Fruit fly (Drosophila melanogaster) whole organism, embryonic: ENCODE measurements around the gene CG13930.

ENCODE experiments used
- CG12659 ChIP-seq: fragments of 200-800 bp; sonication (Bioruptor generic); optimal IDR thresholded peaks from 3 replicates; lab custom pipeline; 2017; ENCODE audit warnings: mild to moderate bottlenecking, missing biosample characterization, missing genetic modification reagents, missing genetic modification characterization
- CG13624 ChIP-seq: fragments of 200-800 bp; sonication (Bioruptor generic); optimal IDR thresholded peaks from 2 replicates; lab custom pipeline; 2016; ENCODE audit warnings: missing biosample characterization, missing genetic modification characterization
- CG13894 ChIP-seq: fragments of 200-800 bp; sonication (Bioruptor generic); optimal IDR thresholded peaks from 3 replicates; lab custom pipeline; 2018; ENCODE audit warnings: missing biosample characterization, mild to moderate bottlenecking, missing genetic modification characterization, moderate library complexity
- CG18262 ChIP-seq: fragments of 200-800 bp; optimal IDR thresholded peaks from 3 replicates; lab custom pipeline; 2019; ENCODE audit warnings: missing biosample characterization, mild to moderate bottlenecking, missing genetic modification characterization, moderate library complexity
- CG33213 ChIP-seq: fragments of 200-800 bp; sonication (Bioruptor generic); optimal IDR thresholded peaks from 3 replicates; lab custom pipeline; 2016; ENCODE audit warnings: missing biosample characterization, missing genetic modification characterization
- CG3995 ChIP-seq: fragments of 200-800 bp; sonication (Bioruptor generic); optimal IDR thresholded peaks from 3 replicates; lab custom pipeline; 2016; ENCODE audit warnings: missing biosample characterization, missing genetic modification characterization
- CG6254 ChIP-seq: fragments of 200-800 bp; sonication (Bioruptor generic); optimal IDR thresholded peaks from 3 replicates; lab custom pipeline; 2017; ENCODE audit warnings: mild to moderate bottlenecking, missing biosample characterization, missing genetic modification reagents, missing genetic modification characterization
- CG7357 ChIP-seq: fragments of 200-800 bp; sonication (Bioruptor generic); IDR thresholded peaks from 3 replicates; pipeline ENCODE4 v1.3.6; 2022; ENCODE audit warnings: missing biosample characterization, missing genetic modification characterization
- CG7745 ChIP-seq: fragments of 200-800 bp; sonication (Bioruptor generic); optimal IDR thresholded peaks from 2 replicates; lab custom pipeline; 2018; ENCODE audit warnings: missing biosample characterization, mild to moderate bottlenecking, missing genetic modification characterization, moderate library complexity
- CG8089 ChIP-seq: fragments of 200-800 bp; sonication (Bioruptor generic); optimal IDR thresholded peaks from 3 replicates; lab custom pipeline; 2016; ENCODE audit warnings: missing biosample characterization, missing genetic modification characterization
- CG8281 ChIP-seq: fragments of 200-800 bp; sonication (Bioruptor generic); optimal IDR thresholded peaks from 2 replicates; lab custom pipeline; 2018; ENCODE audit warnings: missing biosample characterization, mild to moderate bottlenecking, missing genetic modification characterization, moderate library complexity
- CG9797 ChIP-seq: fragments of 200-800 bp; sonication (Bioruptor generic); optimal IDR thresholded peaks from 3 replicates; lab custom pipeline; 2018; ENCODE audit warnings: missing biosample characterization, mild to moderate bottlenecking, missing genetic modification characterization
- CG9932 ChIP-seq: fragments of 200-800 bp; sonication (Bioruptor generic); IDR thresholded peaks from 2 replicates; pipeline ENCODE4 v1.3.6; 2022; ENCODE audit warnings: missing biosample characterization, missing genetic modification characterization
- D ChIP-seq, 2 experiments: fragments of 200-800 bp in 1 of 2; fragments of >200 bp in 1 of 2; sonication (Bioruptor generic) in 1 of 2; optimal IDR thresholded peaks; 2 replicates in 1 of 2; 3 replicates in 1 of 2; lab custom pipeline; 2017; ENCODE audit warnings: mild to moderate bottlenecking in 1 of 2, missing biosample characterization in 1 of 2, missing genetic modification characterization in 1 of 2, missing genetic modification reagents in 1 of 2
- Dek ChIP-seq: fragments of 200-800 bp; sonication (Bioruptor generic); optimal IDR thresholded peaks from 3 replicates; lab custom pipeline; 2019; ENCODE audit warnings: missing biosample characterization, mild to moderate bottlenecking, missing genetic modification characterization, moderate library complexity
- Dfd ChIP-seq, 2 experiments: fragments of >200 bp; optimal IDR thresholded peaks; 2 replicates each; lab custom pipeline; 2017; ENCODE audit warnings: missing biosample characterization in 2 of 2, missing genetic modification characterization in 2 of 2
- Fer2 ChIP-seq: fragments of 200-800 bp; sonication (Bioruptor generic); optimal IDR thresholded peaks from 2 replicates; lab custom pipeline; 2018; ENCODE audit warnings: missing biosample characterization, mild to moderate bottlenecking, missing genetic modification characterization, moderate library complexity
- Gug ChIP-seq: fragments of 200-800 bp; sonication (Bioruptor generic); IDR thresholded peaks from 4 replicates; pipeline ENCODE4 v1.3.6; 2022; ENCODE audit warnings: missing biosample characterization, missing genetic modification characterization
- Hmr ChIP-seq: fragments of 200-800 bp; sonication (Bioruptor generic); optimal IDR thresholded peaks from 3 replicates; lab custom pipeline; 2017; ENCODE audit warnings: mild to moderate bottlenecking, missing biosample characterization, missing genetic modification reagents, missing genetic modification characterization
- Hsf ChIP-seq: fragments of 200-800 bp; sonication (Bioruptor generic); optimal IDR thresholded peaks from 3 replicates; lab custom pipeline; 2016; ENCODE audit warnings: missing biosample characterization, missing genetic modification characterization
- Myb ChIP-seq: fragments of 200-800 bp; sonication (Bioruptor generic); optimal IDR thresholded peaks from 2 replicates; lab custom pipeline; 2016; ENCODE audit warnings: missing biosample characterization, missing genetic modification characterization
- NFAT ChIP-seq: fragments of 200-800 bp; sonication (Bioruptor generic); IDR thresholded peaks from 2 replicates; pipeline ENCODE4 v1.3.6; 2022; ENCODE audit warnings: missing biosample characterization, missing genetic modification characterization
- Nf-YC ChIP-seq: fragments of 200-800 bp; optimal IDR thresholded peaks from 3 replicates; lab custom pipeline; 2019; ENCODE audit warnings: missing biosample characterization, mild to moderate bottlenecking, missing genetic modification characterization, moderate library complexity
- Oaz ChIP-seq: fragments of 200-800 bp; sonication (Bioruptor generic); IDR thresholded peaks from 2 replicates; pipeline ENCODE4 v1.3.6; 2022; ENCODE audit warnings: missing biosample characterization, missing genetic modification characterization
- Six4 ChIP-seq: fragments of 200-800 bp; sonication (Bioruptor generic); optimal IDR thresholded peaks from 2 replicates; lab custom pipeline; 2016; ENCODE audit warnings: missing biosample characterization, missing genetic modification characterization
- TFAM ChIP-seq: fragments of 200-800 bp; sonication (Bioruptor generic); optimal IDR thresholded peaks from 2 replicates; lab custom pipeline; 2017; ENCODE audit warnings: missing biosample characterization, missing genetic modification characterization, inconsistent platforms
- Trl ChIP-seq, 3 experiments: fragments of >200 bp in 2 of 3; fragments of 200-800 bp in 1 of 3; sonication (Bioruptor generic) in 1 of 3; optimal IDR thresholded peaks; 2 replicates in 1 of 3; 3 replicates in 2 of 3; lab custom pipeline; 2016 to 2017; ENCODE audit warnings: missing biosample characterization in 1 of 3, missing genetic modification characterization in 1 of 3
- YL-1 ChIP-seq: fragments of 200-800 bp; sonication (Bioruptor generic); optimal IDR thresholded peaks from 3 replicates; lab custom pipeline; 2017; ENCODE audit warnings: missing biosample characterization, mild to moderate bottlenecking, missing genetic modification characterization
- amos ChIP-seq: fragments of 200-800 bp; sonication (Bioruptor generic); IDR thresholded peaks from 2 replicates; pipeline ENCODE4 v1.3.6; 2022; ENCODE audit warnings: missing biosample characterization, missing genetic modification characterization; ENCODE audit not compliant: partially characterized antibody
- bsh ChIP-seq, 2 experiments: fragments of 200-800 bp; sonication (Bioruptor generic); optimal IDR thresholded peaks; 2 replicates each; lab custom pipeline; 2017 to 2018; ENCODE audit warnings: mild to moderate bottlenecking in 2 of 2, missing biosample characterization in 2 of 2, missing genetic modification characterization in 2 of 2, moderate library complexity in 1 of 2
- dmrt11E ChIP-seq: fragments of 200-800 bp; sonication (Bioruptor generic); optimal IDR thresholded peaks from 3 replicates; lab custom pipeline; 2018; ENCODE audit warnings: missing biosample characterization, mild to moderate bottlenecking, missing genetic modification characterization, moderate library complexity
- ftz-f1 ChIP-seq: fragments of 200-800 bp; sonication (Bioruptor generic); optimal IDR thresholded peaks from 2 replicates; lab custom pipeline; 2016; ENCODE audit warnings: missing biosample characterization, missing genetic modification characterization
- hb ChIP-seq: fragments of 200-800 bp; sonication (Bioruptor generic); IDR thresholded peaks from 3 replicates; pipeline ENCODE4 v1.3.6; 2022; ENCODE audit warnings: missing biosample characterization, missing genetic modification characterization; ENCODE audit not compliant: partially characterized antibody
- hkb ChIP-seq, 2 experiments: fragments of 200-800 bp in 1 of 2; fragments of >200 bp in 1 of 2; sonication (Bioruptor generic) in 1 of 2; IDR thresholded peaks in 1 of 2; optimal IDR thresholded peaks in 1 of 2; 2 replicates each; pipeline versions ENCODE4 v1.3.6 to Lab custom; 2017 to 2022; ENCODE audit warnings: missing biosample characterization in 1 of 2, missing genetic modification characterization in 1 of 2
- ind ChIP-seq: fragments of 200-800 bp; sonication (Bioruptor generic); optimal IDR thresholded peaks from 3 replicates; lab custom pipeline; 2016; ENCODE audit warnings: missing biosample characterization, missing genetic modification characterization
- odd ChIP-seq: fragments of 200-800 bp; sonication (Bioruptor generic); optimal IDR thresholded peaks from 2 replicates; lab custom pipeline; 2017; ENCODE audit warnings: missing biosample characterization, mild to moderate bottlenecking, missing genetic modification characterization
- pita ChIP-seq: fragments of 200-800 bp; sonication (Bioruptor generic); optimal IDR thresholded peaks from 2 replicates; lab custom pipeline; 2017; ENCODE audit warnings: missing biosample characterization, mild to moderate bottlenecking, missing genetic modification characterization
- psq ChIP-seq: fragments of 200-800 bp; sonication (Bioruptor generic); optimal IDR thresholded peaks from 2 replicates; lab custom pipeline; 2017; ENCODE audit warnings: missing biosample characterization, missing genetic modification characterization
- schlank ChIP-seq: fragments of 200-800 bp; sonication (Bioruptor generic); optimal IDR thresholded peaks from 2 replicates; lab custom pipeline; 2018; ENCODE audit warnings: missing biosample characterization, mild to moderate bottlenecking, missing genetic modification characterization
- seq ChIP-seq: fragments of 200-800 bp; sonication (Bioruptor generic); IDR thresholded peaks from 2 replicates; pipeline ENCODE4 v1.3.6; 2022; ENCODE audit warnings: missing biosample characterization, missing genetic modification characterization
- sima ChIP-seq: fragments of 200-800 bp; sonication (Bioruptor generic); optimal IDR thresholded peaks from 2 replicates; lab custom pipeline; 2016; ENCODE audit warnings: missing biosample characterization, missing genetic modification characterization
- slp2 ChIP-seq: fragments of 200-800 bp; sonication (Bioruptor generic); optimal IDR thresholded peaks from 2 replicates; lab custom pipeline; 2016; ENCODE audit warnings: missing biosample characterization, missing genetic modification characterization
- unpg ChIP-seq: fragments of 200-800 bp; sonication (Bioruptor generic); optimal IDR thresholded peaks from 3 replicates; lab custom pipeline; 2018; ENCODE audit warnings: missing biosample characterization, mild to moderate bottlenecking, missing genetic modification characterization, moderate library complexity
- wek ChIP-seq: fragments of 200-800 bp; sonication (Bioruptor generic); optimal IDR thresholded peaks from 3 replicates; lab custom pipeline; 2018; ENCODE audit warnings: missing biosample characterization, mild to moderate bottlenecking, missing genetic modification characterization, moderate library complexity
- zfh2 ChIP-seq: fragments of 200-800 bp; sonication (Bioruptor generic); optimal IDR thresholded peaks from 2 replicates; lab custom pipeline; 2016; ENCODE audit warnings: missing biosample characterization, missing genetic modification characterization

The CG13930 gene

DNA sequence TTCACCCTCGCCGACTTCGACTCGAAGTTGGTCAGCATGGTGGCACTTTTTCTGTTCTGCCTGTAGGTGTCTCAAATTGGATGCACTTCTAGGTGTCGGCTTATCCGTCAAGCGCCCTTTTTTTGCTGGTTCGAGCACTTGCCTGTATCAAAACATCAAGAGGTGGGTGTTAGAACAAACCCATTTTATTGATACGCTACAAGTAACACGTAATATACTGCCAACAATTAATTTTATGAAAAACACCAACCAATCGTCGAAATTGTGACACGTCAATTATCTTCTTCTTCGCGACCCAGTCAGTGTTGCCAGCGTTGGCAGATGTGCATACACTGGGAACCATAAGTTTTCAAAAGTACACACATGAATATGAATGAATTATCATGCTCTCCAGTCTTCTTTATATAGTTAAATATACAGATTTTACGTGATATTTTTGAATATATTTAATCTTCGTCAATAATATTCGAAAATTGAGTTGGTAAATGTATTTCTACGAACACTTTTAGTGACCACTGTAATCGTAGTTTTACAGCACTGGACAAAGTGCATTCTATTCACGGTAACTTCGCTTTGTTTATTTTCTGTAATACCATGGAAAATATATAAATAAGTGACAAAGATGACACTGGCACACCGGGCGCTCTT, 27.5 kb downstream of the CG13930 start, which contains the start of the genes alphaCOP and CG13919 (continued):
- TF ChIP-seq NFAT (GFP tag; lab: Robert Waterston, UW) (peak; percentile 96), odd (GFP tag; lab: Kevin White, UChicago) (peak; percentile 90), Nf-YC (peak; percentile 85), amos (GFP tag; lab: Robert Waterston, UW) (no peak), wek (peak; percentile 70), slp2 (GFP tag; lab: Kevin White, UChicago) (peak; percentile 87), Dfd (GFP tag; optimal IDR thresholded peaks at IDR 0.05; lab: Kevin White, UChicago) (no peak)
- TF ChIP-seq, all 482 proteins: peak for 432

dm6 chr3L:1639185-1639812, 33.2 kb downstream of the CG13930 start, which contains the start of the genes Mettl2 and Bgb:
Mettl2 (minus strand) TSS chr3L:1639235.
Bgb (plus strand) TSS chr3L:1639711.
- peak; percentile 78 for TF ChIP-seq CG13624 (GFP tag; lab: Kevin White, UChicago)
- TF ChIP-seq CG6254 (GFP tag; lab: Kevin White, UChicago), result peak; percentile 51
- peak; percentile 28 for TF ChIP-seq ftz-f1 (GFP tag; lab: Kevin White, UChicago)
- TF ChIP-seq CG18262 (tag; lab: Kevin White, UChicago), result peak; percentile 72
- TF ChIP-seq YL-1 (GFP tag; lab: Kevin White, UChicago), result peak; percentile 58
- TF ChIP-seq Gug (GFP tag; lab: Robert Waterston, UW), result peak; percentile 93
- TF ChIP-seq wek, result no peak
- TF ChIP-seq Fer2 (tag; lab: Kevin White, UChicago), result peak; percentile 74
- TF ChIP-seq bsh (GFP tag; optimal IDR thresholded peaks at IDR 0.05; lab: Kevin White, UChicago), result peak in 1 of 2 experiments; percentile 67
- peak; percentile 40 for TF ChIP-seq sima (GFP tag; lab: Kevin White, UChicago)
- TF ChIP-seq Dek (tag; lab: Kevin White, UChicago), result peak; percentile 61
- TF ChIP-seq ind (GFP tag; lab: Kevin White, UChicago), result peak; percentile 90
- peak; percentile 59; the same call in 1 of the 3 replicates for TF ChIP-seq hb
- peak; percentile 45 for TF ChIP-seq CG13894
- peak; percentile 71 for TF ChIP-seq unpg (GFP tag; lab: Kevin White, UChicago)
- TF ChIP-seq CG9797 (GFP tag; lab: Kevin White, UChicago), result peak; percentile 76
- peak; percentile 75 for TF ChIP-seq CG7357 (GFP tag; lab: Robert Waterston, UW)
- TF ChIP-seq CG7745, result no peak
- TF ChIP-seq seq (GFP tag; lab: Robert Waterston, UW), result peak; percentile 44; the same call in 1 of the 2 replicates
- peak; percentile 29 for TF ChIP-seq psq (GFP tag; lab: Kevin White, UChicago)
- TF ChIP-seq Hsf (GFP tag; lab: Kevin White, UChicago), result peak; percentile 88
- TF ChIP-seq dmrt11E (tag; lab: Kevin White, UChicago), result peak; percentile 67
- TF ChIP-seq CG33213 (GFP tag; lab: Kevin White, UChicago), result peak; percentile 65
- peak; percentile 63 for TF ChIP-seq Hmr
- TF ChIP-seq D (optimal IDR thresholded peaks at IDR 0.05; lab: Kevin White, UChicago), result no peak
- peak; percentile 46 for TF ChIP-seq D (GFP tag; optimal IDR thresholded peaks at IDR 0.05; lab: Kevin White, UChicago)
- peak; percentile 35 for TF ChIP-seq CG3995
- TF ChIP-seq pita (GFP tag; lab: Kevin White, UChicago), result no peak
- TF ChIP-seq zfh2 (GFP tag; lab: Kevin White, UChicago), result peak; percentile 91
- TF ChIP-seq CG8089 (GFP tag; lab: Kevin White, UChicago), result peak; percentile 62
- peak; percentile 46 for TF ChIP-seq schlank (tag; lab: Kevin White, UChicago)
- TF ChIP-seq CG8281 (tag; lab: Kevin White, UChicago), result no peak
- peak; percentile 49 for TF ChIP-seq Oaz
- no peak for TF ChIP-seq TFAM (GFP tag; lab: Kevin White, UChicago)
- TF ChIP-seq Six4 (GFP tag; lab: Kevin White, UChicago), result peak; percentile 63
- peak; percentile 78 for TF ChIP-seq CG12659 (GFP tag; lab: Kevin White, UChicago)
- TF ChIP-seq Trl (optimal IDR thresholded peaks at IDR 0.05; lab: Kevin White, UChicago), result peak in 1 of 2 experiments; percentile 9
- peak; percentile 83 for TF ChIP-seq Trl (GFP tag; optimal IDR thresholded peaks at IDR 0.05; lab: Kevin White, UChicago)
- TF ChIP-seq Myb, result peak; percentile 80
- TF ChIP-seq CG9932 (GFP tag; lab: Robert Waterston, UW), result peak; percentile 91
- peak; percentile 64 for TF ChIP-seq hkb (optimal IDR thresholded peaks at IDR 0.05; lab: Kevin White, UChicago)
- peak; percentile 37; the same call in 1 of the 2 replicates for TF ChIP-seq hkb (GFP tag; IDR thresholded peaks at IDR 0.05; lab: Robert Waterston, UW)
